Worm (Caenorhabditis elegans) whole organism, L4 larva: Measurements from ENCODE around the gene snpc-1.3.

Source experiments
- T26A8.4 ChIP-seq: fragments of 200-800 bp; sonication (Bioruptor generic); IDR thresholded peaks from 2 replicates; pipeline ENCODE4 v1.3.6; 2022; ENCODE audit warnings: missing genetic modification characterization, missing compliant biosample characterization
- Y105C5A.15 ChIP-seq: fragments of 200-800 bp; sonication (Bioruptor generic); IDR thresholded peaks from 2 replicates; pipeline ENCODE4 v1.3.6; 2022; ENCODE audit warnings: missing genetic modification characterization, missing compliant biosample characterization
- ZK546.5 ChIP-seq, 2 experiments: sonication (generic microtip); optimal IDR thresholded peaks; 2 replicates each; lab custom pipeline; 2017; ENCODE audit warnings: missing biosample characterization in 2 of 2, missing genetic modification characterization in 2 of 2
- ceh-28 ChIP-seq: fragments of 150-350 bp; optimal IDR thresholded peaks from 2 replicates; lab custom pipeline; 2014; ENCODE audit warnings: missing biosample characterization, missing genetic modification reagents, missing genetic modification characterization
- ceh-62 ChIP-seq: sonication (generic microtip); optimal IDR thresholded peaks from 2 replicates; lab custom pipeline; 2017; ENCODE audit warnings: missing biosample characterization, missing genetic modification characterization
- hif-1 ChIP-seq, 2 experiments: sonication (generic microtip); optimal IDR thresholded peaks; 2 replicates each; lab custom pipeline; 2016 to 2017; ENCODE audit warnings: missing compliant biosample characterization in 2 of 2, missing genetic modification characterization in 2 of 2, missing genetic modification reagents in 2 of 2, missing genotype in 2 of 2, mild to moderate bottlenecking in 1 of 2
- hlh-30 ChIP-seq: sonication (generic microtip); optimal IDR thresholded peaks from 2 replicates; lab custom pipeline; 2017; ENCODE audit warnings: antibody characterized with exemption, mild to moderate bottlenecking, missing genetic modification characterization, missing compliant biosample characterization; ENCODE audit not compliant: insufficient read depth
- lin-15B ChIP-seq: fragments of 150-350 bp; sonication (generic microtip); optimal IDR thresholded peaks from 3 replicates; lab custom pipeline; 2014; ENCODE audit warnings: missing biosample characterization, missing genetic modification characterization
- nhr-42 ChIP-seq: fragments of 200-800 bp; sonication (Bioruptor generic); IDR thresholded peaks from 2 replicates; pipeline ENCODE4 v1.3.6; 2022; ENCODE audit warnings: missing genetic modification characterization, missing compliant biosample characterization
- nhr-48 ChIP-seq: sonication (generic microtip); optimal IDR thresholded peaks from 2 replicates; lab custom pipeline; 2016; ENCODE audit warnings: mild to moderate bottlenecking, missing genetic modification characterization, missing compliant biosample characterization
- saeg-2 ChIP-seq: fragments of 200-800 bp; sonication (Bioruptor generic); IDR thresholded peaks from 2 replicates; pipeline ENCODE4 v1.3.6; 2022; ENCODE audit warnings: missing genetic modification reagents, missing genetic modification characterization, missing compliant biosample characterization

DNA sequence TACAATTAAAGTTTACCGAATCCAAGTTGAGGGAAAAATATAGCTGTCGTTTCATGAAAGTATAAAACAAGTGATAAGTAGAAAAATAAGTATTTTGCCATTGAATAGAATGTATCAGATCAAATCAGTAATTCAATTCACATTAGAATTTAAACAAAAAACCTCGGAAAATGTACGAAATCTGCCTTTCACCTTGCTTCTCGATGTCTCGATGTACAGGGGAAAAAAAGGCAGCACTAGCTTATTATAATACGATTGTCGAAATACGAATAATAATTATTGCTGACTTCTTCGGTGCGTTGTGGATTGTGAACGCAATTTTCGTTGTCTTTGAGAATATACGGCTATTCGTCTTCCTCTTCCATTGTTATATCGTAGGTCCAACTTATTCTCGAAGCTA lies 49.8 kb upstream of the snpc-1.3 start, which contains the start of gene grl-18:
- TF ChIP-seq ceh-62 (tag; lab: Kevin White, UChicago): no peak
- no peak for TF ChIP-seq nhr-48 (tag; lab: Kevin White, UChicago)
- no peak for TF ChIP-seq T26A8.4 (GFP tag; lab: Robert Waterston, UW)
- no peak for TF ChIP-seq Y105C5A.15 (GFP tag; lab: Robert Waterston, UW)
- no peak for TF ChIP-seq saeg-2 (GFP tag; lab: Robert Waterston, UW)
- TF ChIP-seq lin-15B: no peak
- no peak for TF ChIP-seq nhr-42 (GFP tag; lab: Robert Waterston, UW)
- TF ChIP-seq hlh-30 (tag; lab: Kevin White, UChicago): no peak
- no peak for TF ChIP-seq hif-1 (tag; optimal IDR thresholded peaks at IDR 0.05; lab: Kevin White, UChicago)
- TF ChIP-seq ceh-28 (tag; lab: Kevin White, UChicago): no peak
- TF ChIP-seq ZK546.5 (tag; optimal IDR thresholded peaks at IDR 0.05; lab: Kevin White, UChicago): no peak
